Worm (Caenorhabditis elegans) whole organism, young adult: ENCODE results near the gene ppgn-1.

Experiments used
- B0035.1 ChIP-seq: sonication (generic microtip); optimal IDR thresholded peaks from 2 replicates; lab custom pipeline; 2016; ENCODE audit warnings: missing genetic modification characterization, mild to moderate bottlenecking, missing compliant biosample characterization, missing genotype, missing genetic modification reagents
- B0261.1 ChIP-seq: sonication (generic microtip); optimal IDR thresholded peaks from 2 replicates; lab custom pipeline; 2016; ENCODE audit warnings: mild to moderate bottlenecking, missing genetic modification characterization, moderate library complexity, missing compliant biosample characterization
- C06A6.2 ChIP-seq: fragments of 200-800 bp; sonication (Bioruptor generic); conservative IDR thresholded peaks from 2 replicates; pipeline ENCODE4 v1.3.6; 2022; ENCODE audit warnings: missing genetic modification characterization, missing compliant biosample characterization
- D2030.7 ChIP-seq: fragments of 200-800 bp; sonication (Bioruptor generic); IDR thresholded peaks from 2 replicates; pipeline ENCODE4 v1.3.6; 2022; ENCODE audit warnings: missing genetic modification reagents, missing genetic modification characterization, missing compliant biosample characterization
- F23B12.7 ChIP-seq: sonication (generic microtip); optimal IDR thresholded peaks from 2 replicates; lab custom pipeline; 2017; ENCODE audit warnings: missing genetic modification characterization, mild to moderate bottlenecking, missing compliant biosample characterization, antibody characterized with exemption, moderate library complexity; ENCODE audit not compliant: insufficient read depth
- F37B4.10 ChIP-seq: fragments of 200-800 bp; sonication (Bioruptor generic); IDR thresholded peaks from 2 replicates; pipeline ENCODE4 v1.3.6; 2022; ENCODE audit warnings: missing genetic modification characterization, missing compliant biosample characterization
- F49E8.2 ChIP-seq: sonication (generic microtip); optimal IDR thresholded peaks from 3 replicates; lab custom pipeline; 2017; ENCODE audit warnings: missing genetic modification characterization, mild to moderate bottlenecking, missing compliant biosample characterization, antibody characterized with exemption, moderate library complexity; ENCODE audit not compliant: insufficient read depth
- F57A8.1 ChIP-seq: fragments of 200-800 bp; sonication (Bioruptor generic); optimal IDR thresholded peaks from 2 replicates; lab custom pipeline; 2018; ENCODE audit warnings: mild to moderate bottlenecking, missing genetic modification characterization, moderate library complexity, missing compliant biosample characterization
- T26A5.8 ChIP-seq: sonication (generic microtip); optimal IDR thresholded peaks from 2 replicates; lab custom pipeline; 2016; ENCODE audit warnings: missing genetic modification characterization, missing compliant biosample characterization
- Y53G8AR.9 ChIP-seq: fragments of 200-800 bp; sonication (Bioruptor generic); conservative IDR thresholded peaks from 2 replicates; pipeline ENCODE4 v1.3.6; 2022; ENCODE audit warnings: missing genetic modification reagents, missing genetic modification characterization, missing compliant biosample characterization
- Y95B8A.8 ChIP-seq: fragments of 200-800 bp; sonication (Bioruptor generic); IDR thresholded peaks from 2 replicates; pipeline ENCODE4 v1.3.6; 2022; ENCODE audit warnings: missing genetic modification reagents, missing genetic modification characterization, missing compliant biosample characterization
- ama-1 ChIP-seq, 3 experiments: fragments of 150-350 bp in 1 of 3; sonication (generic microtip) in 2 of 3; optimal IDR thresholded peaks; 2 replicates each; lab custom pipeline; 2014 to 2018; ENCODE audit warnings: missing biosample characterization in 2 of 3, missing genetic modification characterization in 2 of 3, missing genetic modification reagents in 2 of 3
- aptf-2 ChIP-seq: fragments of 200-800 bp; sonication (Bioruptor generic); conservative IDR thresholded peaks from 2 replicates; pipeline ENCODE4 v1.3.6; 2022; ENCODE audit warnings: missing genetic modification reagents, missing genetic modification characterization, missing compliant biosample characterization
- aptf-3 ChIP-seq: fragments of 200-800 bp; sonication (Bioruptor generic); IDR thresholded peaks from 2 replicates; pipeline ENCODE4 v1.3.6; 2022; ENCODE audit warnings: missing genetic modification characterization, missing compliant biosample characterization
- athp-1 ChIP-seq: sonication (generic microtip); optimal IDR thresholded peaks from 2 replicates; lab custom pipeline; 2017; ENCODE audit warnings: mild to moderate bottlenecking, missing genetic modification characterization, missing compliant biosample characterization
- bed-1 ChIP-seq: fragments of 200-800 bp; sonication (Bioruptor generic); IDR thresholded peaks from 2 replicates; pipeline ENCODE4 v1.3.6; 2022; ENCODE audit warnings: missing genetic modification reagents, missing genetic modification characterization, missing compliant biosample characterization
- ceh-27 ChIP-seq: fragments of 200-800 bp; sonication (Bioruptor generic); optimal IDR thresholded peaks from 2 replicates; lab custom pipeline; 2018; ENCODE audit warnings: mild to moderate bottlenecking, missing genetic modification characterization, moderate library complexity, missing compliant biosample characterization
- die-1 ChIP-seq: sonication (generic microtip); optimal IDR thresholded peaks from 2 replicates; lab custom pipeline; 2016; ENCODE audit warnings: missing genotype, mild to moderate bottlenecking, missing genetic modification characterization, missing compliant biosample characterization
- dox-1 ChIP-seq: fragments of 200-800 bp; sonication (Bioruptor generic); IDR thresholded peaks from 2 replicates; pipeline ENCODE4 v1.3.6; 2022; ENCODE audit warnings: missing genetic modification reagents, missing genetic modification characterization, missing compliant biosample characterization
- egrh-3 ChIP-seq: fragments of 200-800 bp; sonication (Bioruptor generic); IDR thresholded peaks from 2 replicates; pipeline ENCODE4 v1.3.6; 2022; ENCODE audit warnings: missing genetic modification reagents, missing genetic modification characterization, missing compliant biosample characterization
- him-1 ChIP-seq: sonication (generic microtip); optimal IDR thresholded peaks from 2 replicates; lab custom pipeline; 2016; ENCODE audit warnings: missing genotype, missing genetic modification reagents, missing genetic modification characterization, missing compliant biosample characterization
- hlh-12 ChIP-seq: sonication (generic microtip); optimal IDR thresholded peaks from 2 replicates; lab custom pipeline; 2016; ENCODE audit warnings: missing genetic modification characterization, missing compliant biosample characterization
- let-607 ChIP-seq, 2 experiments: fragments of 200-800 bp in 1 of 2; sonication (Bioruptor generic) in 1 of 2; sonication (generic microtip) in 1 of 2; optimal IDR thresholded peaks; 2 replicates each; lab custom pipeline; 2016 to 2018; ENCODE audit warnings: mild to moderate bottlenecking in 2 of 2, missing compliant biosample characterization in 2 of 2, missing genetic modification characterization in 2 of 2, moderate library complexity in 2 of 2, missing genotype in 1 of 2
- lin-26 ChIP-seq: fragments of 200-800 bp; sonication (Bioruptor generic); IDR thresholded peaks from 2 replicates; pipeline ENCODE4 v1.3.6; 2022; ENCODE audit warnings: missing genetic modification reagents, missing genetic modification characterization, missing compliant biosample characterization
- lin-35 ChIP-seq, 3 experiments: fragments of 150-350 bp in 2 of 3; sonication (generic microtip) in 1 of 3; optimal IDR thresholded peaks; 2 replicates each; lab custom pipeline; 2014 to 2018; ENCODE audit warnings: missing biosample characterization in 3 of 3, missing genetic modification characterization in 3 of 3, missing genetic modification reagents in 3 of 3
- lin-54 ChIP-seq: fragments of 200-800 bp; sonication (Bioruptor generic); optimal IDR thresholded peaks from 2 replicates; lab custom pipeline; 2018; ENCODE audit warnings: mild to moderate bottlenecking, missing genetic modification characterization, missing compliant biosample characterization
- lsl-1 ChIP-seq: fragments of 200-800 bp; sonication (Bioruptor generic); optimal IDR thresholded peaks from 2 replicates; lab custom pipeline; 2018; ENCODE audit warnings: mild to moderate bottlenecking, missing genetic modification characterization, moderate library complexity, missing compliant biosample characterization
- madf-6 ChIP-seq: fragments of 200-800 bp; sonication (Bioruptor generic); IDR thresholded peaks from 2 replicates; pipeline ENCODE4 v1.3.6; 2022; ENCODE audit warnings: missing genetic modification reagents, missing genetic modification characterization, missing compliant biosample characterization
- madf-8 ChIP-seq: fragments of 200-800 bp; sonication (Bioruptor generic); conservative IDR thresholded peaks from 2 replicates; pipeline ENCODE4 v1.3.6; 2022; ENCODE audit warnings: missing genetic modification reagents, missing genetic modification characterization, missing compliant biosample characterization
- mes-4 ChIP-seq: sonication (generic microtip); optimal IDR thresholded peaks from 2 replicates; lab custom pipeline; 2016; ENCODE audit warnings: missing genotype, missing genetic modification characterization, missing compliant biosample characterization
- nhr-27 ChIP-seq: fragments of 200-800 bp; sonication (Bioruptor generic); optimal IDR thresholded peaks from 2 replicates; lab custom pipeline; 2018; ENCODE audit warnings: mild to moderate bottlenecking, missing genetic modification characterization, moderate library complexity, missing compliant biosample characterization
- pbrm-1 ChIP-seq: fragments of 200-800 bp; sonication (Bioruptor generic); IDR thresholded peaks from 2 replicates; pipeline ENCODE4 v1.3.6; 2022; ENCODE audit warnings: missing genetic modification reagents, missing genetic modification characterization, missing compliant biosample characterization
- pha-4 ChIP-seq: fragments of 150-350 bp; sonication (generic microtip); optimal IDR thresholded peaks from 2 replicates; lab custom pipeline; 2014; ENCODE audit warnings: missing biosample characterization, missing genetic modification reagents, missing genetic modification characterization
- rcor-1 ChIP-seq: fragments of 200-800 bp; sonication (Bioruptor generic); IDR thresholded peaks from 2 replicates; pipeline ENCODE4 v1.3.6; 2022; ENCODE audit warnings: missing genetic modification reagents, missing genetic modification characterization, missing compliant biosample characterization
- repo-1 ChIP-seq: sonication (generic microtip); optimal IDR thresholded peaks from 2 replicates; lab custom pipeline; 2017; ENCODE audit warnings: mild to moderate bottlenecking, missing genetic modification characterization, missing compliant biosample characterization
- rpc-1 ChIP-seq, 2 experiments: fragments of 150-350 bp in 1 of 2; sonication (generic microtip) in 1 of 2; optimal IDR thresholded peaks; 2 replicates each; lab custom pipeline; 2014 to 2018; ENCODE audit warnings: missing biosample characterization in 1 of 2, missing genetic modification characterization in 1 of 2, missing genetic modification reagents in 1 of 2, missing genotype in 1 of 2
- sea-2 ChIP-seq: fragments of 200-800 bp; sonication (Bioruptor generic); IDR thresholded peaks from 2 replicates; pipeline ENCODE4 v1.3.6; 2022; ENCODE audit warnings: missing genetic modification characterization, missing compliant biosample characterization
- snpc-4 ChIP-seq, 5 experiments: fragments of 150-350 bp in 1 of 5; sonication (generic microtip) in 4 of 5; optimal IDR thresholded peaks; 2 replicates each; lab custom pipeline; 2014 to 2018; ENCODE audit warnings: missing genetic modification characterization in 5 of 5, missing biosample characterization in 3 of 5, antibody characterized with exemption in 2 of 5, mild to moderate bottlenecking in 2 of 5, missing compliant biosample characterization in 2 of 5, missing genotype in 2 of 5, moderate library complexity in 2 of 5, missing genetic modification reagents in 1 of 5
- tbp1 ChIP-seq: fragments of 200-800 bp; sonication (Bioruptor generic); optimal IDR thresholded peaks from 2 replicates; lab custom pipeline; 2018; ENCODE audit warnings: mild to moderate bottlenecking, missing genetic modification characterization, missing compliant biosample characterization
- unc-130 ChIP-seq: sonication (generic microtip); optimal IDR thresholded peaks from 2 replicates; lab custom pipeline; 2016; ENCODE audit warnings: missing genetic modification reagents, missing genetic modification characterization, missing compliant biosample characterization
- zfh-2 ChIP-seq: fragments of 200-800 bp; sonication (Bioruptor generic); conservative IDR thresholded peaks from 2 replicates; pipeline ENCODE4 v1.3.6; 2022; ENCODE audit warnings: missing genetic modification reagents, missing genetic modification characterization, missing compliant biosample characterization
- ztf-18 ChIP-seq: sonication (generic microtip); optimal IDR thresholded peaks from 2 replicates; lab custom pipeline; 2016; ENCODE audit warnings: missing genotype, mild to moderate bottlenecking, missing genetic modification characterization, missing compliant biosample characterization

ppgn-1 gene

DNA sequence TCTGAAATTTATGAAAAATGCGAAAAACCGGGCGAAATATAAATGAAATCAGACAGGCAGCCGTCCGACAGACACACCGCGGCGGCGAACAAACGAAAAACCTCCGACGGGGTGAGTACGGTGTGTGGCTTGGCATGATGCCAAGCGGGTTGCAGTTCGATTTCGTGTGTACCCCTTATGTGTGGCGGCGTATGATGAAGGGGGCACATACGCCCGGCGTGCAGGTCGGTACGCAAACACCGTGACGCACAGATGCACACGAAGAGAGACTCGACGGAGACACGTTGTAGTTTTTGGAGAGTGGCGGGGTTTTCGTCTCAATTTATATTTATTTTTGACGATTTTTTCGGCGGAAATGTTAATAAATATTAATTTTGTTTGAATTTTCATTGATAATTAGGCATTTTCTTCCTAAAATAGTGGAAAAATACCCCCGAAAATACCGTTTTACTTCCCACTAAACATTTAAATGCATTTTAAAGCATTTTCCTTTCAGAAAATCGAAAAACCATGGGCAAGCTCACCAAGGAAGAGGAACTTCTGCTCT, 40.3 kb upstream of the ppgn-1 start, which contains the start of gene trap-3 (continued):
- TF ChIP-seq bed-1 (0 out of 2 replicates have a peak, but pooled peaks have one; percentile 35), F49E8.2 (tag; lab: Kevin White, UChicago) (peak; percentile 81), Y95B8A.8 (peak; percentile 95), aptf-3 (GFP tag; lab: Robert Waterston, UW) (no peak), madf-8 (GFP tag; lab: Robert Waterston, UW) (peak; percentile 71; the same call in 1 of the 2 replicates), unc-130 (GFP tag; lab: Kevin White, UChicago) (peak; percentile 29), lin-54 (GFP tag; lab: Kevin White, UChicago) (peak; percentile 97), dox-1 (GFP tag; lab: Robert Waterston, UW) (peak; percentile 99), F57A8.1 (peak; percentile 11), B0261.1 (tag; lab: Kevin White, UChicago) (peak; percentile 26), nhr-27 (tag; lab: Kevin White, UChicago) (peak; percentile 38)

- TF ChIP-seq aptf-2 (GFP tag; lab: Robert Waterston, UW) (no peak), tbp1 (GFP tag; lab: Kevin White, UChicago) (peak; percentile 32), egrh-3 (GFP tag; lab: Robert Waterston, UW) (peak; percentile 48; the same call in 1 of the 2 replicates), mes-4 (tag; lab: Kevin White, UChicago) (no peak), lin-54 (GFP tag; lab: Kevin White, UChicago) (peak; percentile 46), pbrm-1 (GFP tag; lab: Robert Waterston, UW) (0 out of 2 replicates have a peak, but pooled peaks have one; percentile 33), Y53G8AR.9 (GFP tag; lab: Robert Waterston, UW) (peak; percentile 77; the same call in 1 of the 2 replicates), sea-2 (GFP tag; lab: Robert Waterston, UW) (no peak), ztf-18 (tag; lab: Kevin White, UChicago) (peak; percentile 7), rcor-1 (GFP tag; lab: Robert Waterston, UW) (peak; percentile 13; the same call in 1 of the 2 replicates), athp-1 (peak; percentile 27), zfh-2 (0 out of 2 replicates have a peak, but pooled peaks have one; percentile 38), snpc-4 (GFP tag; optimal IDR thresholded peaks at IDR 0.05; lab: Kevin White, UChicago) (no peak), snpc-4 (tag; optimal IDR thresholded peaks at IDR 0.05; lab: Kevin White, UChicago) (peak in 1 of 4 experiments; percentile 6), hlh-12 (no peak), lin-35 (GFP tag; optimal IDR thresholded peaks at IDR 0.05; lab: Kevin White, UChicago) (peak in 1 of 3 experiments; percentile 22), F23B12.7 (tag; lab: Kevin White, UChicago) (no peak), C06A6.2 (no peak), F37B4.10 (GFP tag; lab: Robert Waterston, UW) (no peak), B0261.1 (tag; lab: Kevin White, UChicago) (no peak), rpc-1 (optimal IDR thresholded peaks at IDR 0.05; lab: Kevin White, UChicago) (no peak), rpc-1 (tag; optimal IDR thresholded peaks at IDR 0.05; lab: Kevin White, UChicago) (no peak), pha-4 (tag; lab: Kevin White, UChicago) (no peak), die-1 (no peak), him-1 (peak; percentile 71), B0035.1 (tag; lab: Kevin White, UChicago) (peak; percentile 7), madf-6 (GFP tag; lab: Robert Waterston, UW) (peak; percentile 56), ama-1 (optimal IDR thresholded peaks at IDR 0.05; lab: Kevin White, UChicago) (no peak), ama-1 (GFP tag; optimal IDR thresholded peaks at IDR 0.05; lab: Kevin White, UChicago) (peak; percentile 9 to 19), dox-1 (GFP tag; lab: Robert Waterston, UW) (no peak), F49E8.2 (tag; lab: Kevin White, UChicago) (no peak), D2030.7 (GFP tag; lab: Robert Waterston, UW) (peak; percentile 56; the same call in 1 of the 2 replicates), ceh-27 (GFP tag; lab: Kevin White, UChicago) (no peak), lsl-1 (GFP tag; lab: Kevin White, UChicago) (peak; percentile 31), let-607 (tag; optimal IDR thresholded peaks at IDR 0.05; lab: Kevin White, UChicago) (peak in 1 of 2 experiments; percentile 82), repo-1 (peak; percentile 39), T26A5.8 (tag; lab: Kevin White, UChicago) (no peak), lin-26 (GFP tag; lab: Robert Waterston, UW) (peak; percentile 62; the same call in 1 of the 2 replicates)
Observed at ce11 chrIV:2387970-2388705, 39.4 kb upstream of the ppgn-1 start, which contains the start of gene sec-61.B. Gene sec-61.B, minus strand, starts transcription at chrIV:2388675.
